Fruit fly (Drosophila melanogaster) Kc167 (cell line): ENCODE results near the gene CG14854.

Experiments
- h ChIP-seq: fragments of >200 bp; optimal IDR thresholded peaks from 3 replicates; lab custom pipeline; 2018; ENCODE audit warnings: missing external identifiers
- insv ChIP-seq: fragments of >200 bp; optimal IDR thresholded peaks from 3 replicates; lab custom pipeline; 2018; ENCODE audit warnings: missing external identifiers
- psq ChIP-seq: fragments of >200 bp; optimal IDR thresholded peaks from 2 replicates; lab custom pipeline; 2017; ENCODE audit warnings: missing external identifiers

DNA sequence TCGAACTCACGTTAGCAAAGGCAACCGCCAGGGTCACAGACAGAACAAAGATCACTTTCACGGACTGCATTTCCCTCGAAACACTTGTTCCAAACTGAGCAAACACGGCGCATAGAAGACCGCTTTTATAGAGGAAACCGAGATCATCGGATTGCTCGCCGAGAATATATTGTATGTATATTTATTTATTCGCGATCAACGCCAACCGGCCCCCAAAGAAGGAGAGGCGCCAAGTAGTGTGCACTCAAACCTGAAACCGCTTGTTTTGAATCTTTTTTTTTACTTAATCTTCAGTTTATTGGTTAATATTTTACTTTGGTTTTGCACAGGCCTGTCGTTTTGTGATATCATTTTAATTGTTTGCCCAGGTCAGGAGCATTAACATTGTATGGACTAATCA, 7.5 kb upstream of the CG14854 start, which contains the start of gene CG31313:
- TF ChIP-seq psq (lab: Kevin White, UChicago) (no peak), insv (lab: Kevin White, UChicago) (no peak), h (lab: Kevin White, UChicago) (no peak)
